Worm (Caenorhabditis elegans) whole organism, L3 larva: ENCODE measurements around the gene T05B4.9.

ENCODE experiments used
- aly-2 ChIP-seq: fragments of 150-350 bp; optimal IDR thresholded peaks from 2 replicates; lab custom pipeline; 2014; ENCODE audit warnings: missing biosample characterization, missing genetic modification characterization
- ceh-9 ChIP-seq: sonication (generic microtip); optimal IDR thresholded peaks from 2 replicates; lab custom pipeline; 2018; ENCODE audit warnings: missing biosample characterization, missing genetic modification characterization
- fos-1 ChIP-seq: fragments of 150-350 bp; optimal IDR thresholded peaks from 2 replicates; lab custom pipeline; 2014; ENCODE audit warnings: missing biosample characterization, missing genetic modification characterization
- nhr-25 ChIP-seq: sonication (generic microtip); optimal IDR thresholded peaks from 2 replicates; lab custom pipeline; 2017; ENCODE audit warnings: missing biosample characterization, missing genetic modification characterization
- nhr-67 ChIP-seq: fragments of 150-350 bp; optimal IDR thresholded peaks from 2 replicates; lab custom pipeline; 2014; ENCODE audit warnings: missing biosample characterization, missing genetic modification characterization

ce11 chrV:4104298-4104697 lies 13.9 kb downstream of the T05B4.9 start, which contains the start of gene srj-39:
- TF ChIP-seq nhr-67 (tag; lab: Kevin White, UChicago) (no peak), ceh-9 (no peak), fos-1 (tag; lab: Kevin White, UChicago) (no peak), nhr-25 (tag; lab: Kevin White, UChicago) (no peak), aly-2 (tag; lab: Kevin White, UChicago) (no peak)
